Worm (Caenorhabditis elegans) whole organism, early embryonic: ENCODE results near the gene gad-1.

ENCODE experiments used
- B0310.2 ChIP-seq: sonication (generic microtip); optimal IDR thresholded peaks from 2 replicates; lab custom pipeline; 2016; ENCODE audit warnings: mild to moderate bottlenecking, missing genetic modification characterization, missing compliant biosample characterization
- aly-1 ChIP-seq: sonication (generic microtip); optimal IDR thresholded peaks from 2 replicates; lab custom pipeline; 2016; ENCODE audit warnings: missing genetic modification characterization, missing compliant biosample characterization
- ama-1 ChIP-seq: fragments of 150-350 bp; optimal IDR thresholded peaks from 2 replicates; lab custom pipeline; 2014
- ceh-13 ChIP-seq: fragments of 200-800 bp; sonication (Bioruptor generic); optimal IDR thresholded peaks from 2 replicates; lab custom pipeline; 2018; ENCODE audit warnings: mild to moderate bottlenecking, missing genetic modification characterization, missing compliant biosample characterization
- ceh-36 ChIP-seq: sonication (generic microtip); optimal IDR thresholded peaks from 2 replicates; lab custom pipeline; 2016; ENCODE audit warnings: missing genetic modification characterization, inconsistent platforms, missing compliant biosample characterization
- ets-7 ChIP-seq: sonication (generic microtip); optimal IDR thresholded peaks from 2 replicates; lab custom pipeline; 2016; ENCODE audit warnings: missing genotype, missing genetic modification characterization, missing compliant biosample characterization
- flt-1 ChIP-seq: fragments of 200-800 bp; sonication (Bioruptor generic); IDR thresholded peaks from 2 replicates; pipeline ENCODE4 v1.3.6; 2022; ENCODE audit warnings: missing genetic modification characterization, missing compliant biosample characterization
- hmbx-1 ChIP-seq: sonication (generic microtip); optimal IDR thresholded peaks from 2 replicates; lab custom pipeline; 2016; ENCODE audit warnings: mild to moderate bottlenecking, missing genetic modification characterization, missing compliant biosample characterization
- hmg-4 ChIP-seq: fragments of 200-800 bp; sonication (Bioruptor generic); optimal IDR thresholded peaks from 2 replicates; lab custom pipeline; 2018; ENCODE audit warnings: mild to moderate bottlenecking, missing genetic modification characterization, missing compliant biosample characterization
- hnd-1 ChIP-seq: sonication (generic microtip); optimal IDR thresholded peaks from 2 replicates; lab custom pipeline; 2016; ENCODE audit warnings: missing genetic modification characterization, missing compliant biosample characterization
- pes-1 ChIP-seq: fragments of 200-800 bp; sonication (Bioruptor generic); IDR thresholded peaks from 2 replicates; pipeline ENCODE4 v1.3.6; 2022; ENCODE audit warnings: missing genetic modification reagents, missing genetic modification characterization, missing compliant biosample characterization
- scrt-1 ChIP-seq: fragments of 200-800 bp; sonication (Bioruptor generic); IDR thresholded peaks from 2 replicates; pipeline ENCODE4 v1.3.6; 2022; ENCODE audit warnings: missing genetic modification characterization, missing compliant biosample characterization
- sea-1 ChIP-seq: fragments of 200-800 bp; sonication (Bioruptor generic); conservative IDR thresholded peaks from 2 replicates; pipeline ENCODE4 v1.3.6; 2022; ENCODE audit warnings: missing genetic modification characterization, missing compliant biosample characterization
- tbx-11 ChIP-seq: fragments of 200-800 bp; sonication (Bioruptor generic); IDR thresholded peaks from 2 replicates; pipeline ENCODE4 v1.3.6; 2022; ENCODE audit warnings: missing genetic modification characterization, missing compliant biosample characterization
- tbx-37 ChIP-seq: fragments of 200-800 bp; sonication (Bioruptor generic); conservative IDR thresholded peaks from 2 replicates; pipeline ENCODE4 v1.3.6; 2022; ENCODE audit warnings: missing genetic modification reagents, missing genetic modification characterization, missing compliant biosample characterization
- tra-4 ChIP-seq: sonication (generic microtip); optimal IDR thresholded peaks from 2 replicates; lab custom pipeline; 2017; ENCODE audit warnings: missing genetic modification characterization, missing compliant biosample characterization

gad-1 gene

DNA sequence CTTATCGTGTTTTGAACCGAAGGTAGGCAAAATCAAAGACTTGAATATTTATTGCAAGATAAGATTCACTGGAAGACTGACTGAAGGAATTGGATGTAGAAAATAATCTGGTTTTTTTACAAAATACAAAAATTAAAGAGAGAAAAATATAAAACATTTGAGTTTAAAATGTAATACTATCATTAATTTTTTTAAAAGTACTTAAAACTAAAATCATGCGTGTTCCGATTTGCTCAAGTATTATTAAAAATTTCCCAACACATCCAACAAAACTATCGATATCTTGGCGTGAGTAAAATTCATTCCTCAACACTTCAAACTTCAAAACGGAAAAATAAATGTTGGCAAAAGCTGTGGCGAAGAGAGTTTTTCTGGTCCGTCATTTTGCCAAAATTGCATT, 43.1 kb downstream of the gad-1 start, which contains the start of gene F57F4.1:
TSS of gene F57F4.1 (plus strand) at position 301 of the 400 bp plus-strand sequence.
- TF ChIP-seq B0310.2 (no peak), hnd-1 (tag; lab: Kevin White, UChicago) (no peak), tbx-11 (no peak)

DNA sequence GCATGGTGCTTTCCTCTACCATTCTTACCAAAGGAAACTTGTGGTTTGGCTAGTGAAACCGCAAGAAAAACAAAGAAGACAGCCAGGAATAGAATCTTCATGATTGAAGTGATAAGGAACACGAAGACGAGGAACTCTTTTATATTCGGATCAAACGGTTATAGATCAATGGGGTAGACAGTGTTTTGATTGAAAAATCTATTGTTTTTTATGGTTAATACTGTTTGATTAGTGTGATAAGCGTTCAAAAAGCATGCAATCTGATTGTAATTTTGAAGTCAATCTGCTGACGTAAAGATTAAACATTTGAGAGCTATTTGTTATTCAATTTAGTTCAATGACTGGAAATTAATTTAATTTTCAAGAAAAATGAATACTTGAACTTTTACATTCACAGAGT, 43.7 kb downstream of the gad-1 start, which contains the start of gene F57F4.2:
TSS of gene F57F4.2 (minus strand) at position 101 of the 400 bp plus-strand sequence.
- TF ChIP-seq B0310.2 (no peak), ceh-13 (GFP tag; lab: Kevin White, UChicago) (no peak), tra-4 (no peak), ets-7 (tag; lab: Kevin White, UChicago) (no peak), scrt-1 (no peak), hnd-1 (tag; lab: Kevin White, UChicago) (no peak), tbx-11 (no peak), tbx-37 (GFP tag; lab: Robert Waterston, UW) (no peak), ceh-36 (tag; lab: Kevin White, UChicago) (no peak), pes-1 (GFP tag; lab: Robert Waterston, UW) (no peak), hmg-4 (GFP tag; lab: Kevin White, UChicago) (no peak), hmbx-1 (tag; lab: Kevin White, UChicago) (no peak), ama-1 (lab: Kevin White, UChicago) (no peak)

DNA sequence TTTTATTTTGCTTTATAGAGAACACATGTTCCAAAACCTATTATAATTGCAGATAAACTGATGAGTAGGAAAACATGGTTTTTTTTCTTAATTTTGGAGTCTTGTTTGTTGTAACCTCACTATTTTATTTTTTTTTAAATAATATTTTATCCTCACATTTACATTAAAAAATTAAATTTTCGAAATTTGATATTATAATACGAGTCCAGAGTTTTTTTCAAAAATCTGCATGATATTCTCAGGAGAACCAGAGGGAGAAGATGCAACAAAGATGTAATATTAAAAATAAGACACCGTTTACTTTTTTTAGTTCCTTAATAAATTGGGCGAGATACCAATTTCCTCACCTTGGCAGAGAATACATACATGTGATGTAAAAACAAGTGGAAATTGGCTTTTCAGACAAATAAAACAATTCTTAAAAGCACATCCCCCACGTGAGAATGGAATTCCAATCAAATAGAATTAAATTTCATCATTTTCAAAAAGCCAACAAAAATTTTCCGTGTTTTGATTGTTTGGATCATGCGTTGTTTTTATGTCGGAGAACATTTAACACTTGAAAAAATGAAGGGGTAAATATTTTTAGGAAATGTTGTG, 47.5 kb downstream of the gad-1 start:
- no peak for TF ChIP-seq ceh-36 (tag; lab: Kevin White, UChicago)
- no peak for TF ChIP-seq flt-1 (GFP tag; lab: Robert Waterston, UW)
- no peak for TF ChIP-seq hmg-4 (GFP tag; lab: Kevin White, UChicago)
- TF ChIP-seq tra-4 = no peak
- TF ChIP-seq sea-1 (GFP tag; lab: Robert Waterston, UW) = no peak
- no peak for TF ChIP-seq ama-1 (lab: Kevin White, UChicago)
- TF ChIP-seq aly-1 (tag; lab: Kevin White, UChicago) = no peak
